Worm (Caenorhabditis elegans) whole organism, midembryonic: ENCODE results near the gene F54B11.9.

Source experiments
- T22C8.4 ChIP-seq: fragments of 200-800 bp; sonication (Bioruptor generic); IDR thresholded peaks from 2 replicates; pipeline ENCODE4 v1.3.6; 2022; ENCODE audit warnings: missing genetic modification characterization, missing compliant biosample characterization
- flt-1 ChIP-seq: fragments of 200-800 bp; sonication (Bioruptor generic); IDR thresholded peaks from 2 replicates; pipeline ENCODE4 v1.3.6; 2022; ENCODE audit warnings: missing genetic modification characterization, missing compliant biosample characterization
- klf-2 ChIP-seq: fragments of 200-800 bp; sonication (Bioruptor generic); conservative IDR thresholded peaks from 2 replicates; pipeline ENCODE4 v1.3.6; 2022; ENCODE audit warnings: missing genetic modification reagents, missing genetic modification characterization, missing compliant biosample characterization
- ztf-23 ChIP-seq: fragments of 200-800 bp; sonication (Bioruptor generic); IDR thresholded peaks from 2 replicates; pipeline ENCODE4 v1.3.6; 2022; ENCODE audit warnings: missing genetic modification reagents, missing genetic modification characterization, missing compliant biosample characterization
- ztf-29 ChIP-seq: fragments of 200-800 bp; sonication (Bioruptor generic); IDR thresholded peaks from 2 replicates; pipeline ENCODE4 v1.3.6; 2022; ENCODE audit warnings: missing genetic modification reagents, missing genetic modification characterization, missing compliant biosample characterization

DNA sequence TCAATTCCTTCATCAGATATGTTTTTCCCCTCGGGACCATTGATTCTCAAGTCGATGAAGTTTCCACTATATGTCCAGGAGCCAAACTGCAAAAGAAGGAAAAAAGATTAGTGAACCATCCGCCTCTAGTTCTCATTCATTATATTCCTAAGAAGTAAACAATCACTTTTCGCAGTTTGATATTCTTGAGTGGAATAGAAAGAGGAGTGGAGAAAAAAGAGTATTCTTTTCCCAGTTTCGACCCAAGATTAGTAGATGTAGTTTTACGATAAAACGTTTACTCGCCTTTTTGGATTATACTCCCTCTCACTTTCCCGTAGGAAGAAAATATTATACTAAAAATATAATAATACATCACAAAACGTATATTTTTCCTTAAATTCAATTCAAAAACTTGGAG is 39.5 kb downstream of the F54B11.9 start:
- TF ChIP-seq ztf-29 (GFP tag; lab: Robert Waterston, UW) (no peak), klf-2 (no peak), flt-1 (GFP tag; lab: Robert Waterston, UW) (no peak), ztf-23 (no peak), T22C8.4 (GFP tag; lab: Robert Waterston, UW) (no peak)
